Worm (Caenorhabditis elegans) whole organism, mixed stage, embryonic: ENCODE measurements around the gene C33B4.2.

ENCODE experiments used
- M03D4.4 ChIP-seq: sonication (generic microtip); optimal IDR thresholded peaks from 2 replicates; lab custom pipeline; 2017; ENCODE audit warnings: mild to moderate bottlenecking, missing genetic modification characterization, missing compliant biosample characterization
- bed-3 ChIP-seq: fragments of 200-800 bp; sonication (Bioruptor generic); optimal IDR thresholded peaks from 3 replicates; lab custom pipeline; 2018; ENCODE audit warnings: mild to moderate bottlenecking, missing genetic modification characterization, moderate library complexity, missing compliant biosample characterization
- ceh-43 ChIP-seq: fragments of 200-800 bp; sonication (Bioruptor generic); optimal IDR thresholded peaks from 2 replicates; lab custom pipeline; 2018; ENCODE audit warnings: mild to moderate bottlenecking, missing genetic modification characterization, moderate library complexity, missing compliant biosample characterization
- ceh-83 ChIP-seq: fragments of 200-800 bp; sonication (Bioruptor generic); optimal IDR thresholded peaks from 2 replicates; lab custom pipeline; 2018; ENCODE audit warnings: mild to moderate bottlenecking, missing genetic modification characterization, missing compliant biosample characterization
- ces-1 ChIP-seq: fragments of 150-350 bp; optimal IDR thresholded peaks from 2 replicates; lab custom pipeline; 2014; ENCODE audit warnings: missing biosample characterization, missing genetic modification reagents, missing genetic modification characterization
- cnd-1 ChIP-seq: fragments of 200-800 bp; sonication (Bioruptor generic); optimal IDR thresholded peaks from 2 replicates; lab custom pipeline; 2018; ENCODE audit warnings: mild to moderate bottlenecking, missing genetic modification characterization, missing compliant biosample characterization
- elt-1 ChIP-seq: sonication (generic microtip); optimal IDR thresholded peaks from 2 replicates; lab custom pipeline; 2017; ENCODE audit warnings: missing genetic modification characterization, mild to moderate bottlenecking, missing compliant biosample characterization, antibody characterized with exemption, moderate library complexity, borderline replicate concordance; ENCODE audit not compliant: insufficient read depth
- elt-3 ChIP-seq: fragments of 150-350 bp; optimal IDR thresholded peaks from 2 replicates; lab custom pipeline; 2014; ENCODE audit warnings: missing biosample characterization, missing genetic modification characterization
- flh-1 ChIP-seq: fragments of 200-800 bp; sonication (Bioruptor generic); optimal IDR thresholded peaks from 2 replicates; lab custom pipeline; 2018; ENCODE audit warnings: mild to moderate bottlenecking, missing genetic modification characterization, moderate library complexity, missing compliant biosample characterization
- ham-2 ChIP-seq: fragments of 200-800 bp; sonication (Bioruptor generic); optimal IDR thresholded peaks from 2 replicates; lab custom pipeline; 2018; ENCODE audit warnings: mild to moderate bottlenecking, missing genetic modification characterization, missing compliant biosample characterization
- hlh-1 ChIP-seq: fragments of 150-350 bp; optimal IDR thresholded peaks from 2 replicates; lab custom pipeline; 2014; ENCODE audit warnings: missing biosample characterization, missing genetic modification reagents, missing genetic modification characterization
- lin-13 ChIP-seq: fragments of 150-350 bp; optimal IDR thresholded peaks from 2 replicates; lab custom pipeline; 2014; ENCODE audit warnings: missing biosample characterization, missing genetic modification characterization
- lin-32 ChIP-seq: fragments of 200-800 bp; sonication (Bioruptor generic); optimal IDR thresholded peaks from 2 replicates; lab custom pipeline; 2018; ENCODE audit warnings: mild to moderate bottlenecking, missing genetic modification characterization, missing compliant biosample characterization
- lsy-2 ChIP-seq: fragments of 150-350 bp; optimal IDR thresholded peaks from 2 replicates; lab custom pipeline; 2014; ENCODE audit warnings: missing biosample characterization, missing genetic modification characterization
- mab-5 ChIP-seq: fragments of 150-350 bp; optimal IDR thresholded peaks from 2 replicates; lab custom pipeline; 2014; ENCODE audit warnings: missing biosample characterization, missing genetic modification characterization
- mep-1 ChIP-seq: fragments of 150-350 bp; optimal IDR thresholded peaks from 2 replicates; lab custom pipeline; 2017; ENCODE audit warnings: missing biosample characterization, missing genetic modification reagents, missing genetic modification characterization, inconsistent platforms
- mls-2 ChIP-seq: sonication (generic microtip); optimal IDR thresholded peaks from 2 replicates; lab custom pipeline; 2016; ENCODE audit warnings: mild to moderate bottlenecking, missing genetic modification characterization, moderate library complexity, missing compliant biosample characterization
- nhr-12 ChIP-seq: fragments of 150-350 bp; optimal IDR thresholded peaks from 2 replicates; lab custom pipeline; 2014; ENCODE audit warnings: missing biosample characterization, missing genetic modification characterization
- nhr-2 ChIP-seq: fragments of 150-350 bp; optimal IDR thresholded peaks from 2 replicates; lab custom pipeline; 2014; ENCODE audit warnings: missing biosample characterization, missing genetic modification characterization
- nhr-237 ChIP-seq: fragments of 150-350 bp; optimal IDR thresholded peaks from 2 replicates; lab custom pipeline; 2014; ENCODE audit warnings: missing biosample characterization, missing genetic modification characterization
- nhr-28 ChIP-seq: fragments of 150-350 bp; optimal IDR thresholded peaks from 2 replicates; lab custom pipeline; 2014; ENCODE audit warnings: missing biosample characterization, missing genetic modification characterization
- nhr-76 ChIP-seq: sonication (generic microtip); optimal IDR thresholded peaks from 2 replicates; lab custom pipeline; 2017; ENCODE audit warnings: missing biosample characterization, missing genetic modification characterization
- pha-4 ChIP-seq: fragments of 150-350 bp; optimal IDR thresholded peaks from 2 replicates; lab custom pipeline; 2018; ENCODE audit warnings: missing biosample characterization, missing genetic modification reagents, missing genetic modification characterization
- sem-2 ChIP-seq: fragments of 200-800 bp; sonication (Bioruptor generic); optimal IDR thresholded peaks from 2 replicates; lab custom pipeline; 2018; ENCODE audit warnings: mild to moderate bottlenecking, missing genetic modification characterization, missing compliant biosample characterization
- sptf-1 ChIP-seq: sonication (generic microtip); optimal IDR thresholded peaks from 2 replicates; lab custom pipeline; 2017; ENCODE audit warnings: mild to moderate bottlenecking, missing genetic modification characterization, moderate library complexity, missing compliant biosample characterization
- tbx-8 ChIP-seq: fragments of 200-800 bp; sonication (Bioruptor generic); optimal IDR thresholded peaks from 2 replicates; lab custom pipeline; 2018; ENCODE audit warnings: mild to moderate bottlenecking, missing genetic modification characterization, moderate library complexity, missing compliant biosample characterization
- unc-120 ChIP-seq: sonication (generic microtip); optimal IDR thresholded peaks from 2 replicates; lab custom pipeline; 2017; ENCODE audit warnings: missing genetic modification characterization, missing compliant biosample characterization; ENCODE audit not compliant: poor library complexity, severe bottlenecking
- unc-39 ChIP-seq: fragments of 150-350 bp; optimal IDR thresholded peaks from 2 replicates; lab custom pipeline; 2014; ENCODE audit warnings: missing biosample characterization, missing genetic modification characterization
- ztf-11 ChIP-seq: fragments of 150-350 bp; optimal IDR thresholded peaks from 2 replicates; lab custom pipeline; 2014; ENCODE audit warnings: missing biosample characterization, missing genetic modification characterization

The C33B4.2 gene

DNA sequence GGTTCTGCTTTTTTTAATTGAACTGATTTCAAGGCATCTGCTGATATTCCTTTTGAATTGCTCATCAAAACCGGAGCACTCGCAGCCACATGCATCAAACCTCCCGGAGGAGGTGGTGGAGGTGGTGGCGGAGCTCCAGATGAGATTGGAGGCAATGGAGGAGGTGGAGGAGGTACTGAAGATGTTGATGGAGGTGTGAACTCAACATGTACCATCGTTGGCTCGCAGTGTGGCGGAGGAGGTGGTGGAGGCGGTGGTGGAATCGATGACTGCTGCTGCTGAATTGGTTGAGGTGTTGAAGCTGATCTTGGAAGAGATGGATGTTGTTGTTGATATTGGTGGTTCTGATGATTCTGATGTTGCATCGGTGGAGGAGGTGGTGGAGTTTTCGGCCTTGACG lies 15.0 kb upstream of the C33B4.2 start:
- TF ChIP-seq hlh-1 (tag; lab: Kevin White, UChicago) (no peak), ceh-43 (GFP tag; lab: Kevin White, UChicago) (no peak), ces-1 (GFP tag; lab: Kevin White, UChicago) (no peak), tbx-8 (GFP tag; lab: Kevin White, UChicago) (no peak), lin-13 (no peak), ztf-11 (no peak), ceh-83 (GFP tag; lab: Kevin White, UChicago) (no peak), nhr-237 (tag; lab: Kevin White, UChicago) (no peak), lin-32 (GFP tag; lab: Kevin White, UChicago) (no peak), sptf-1 (tag; lab: Kevin White, UChicago) (no peak), bed-3 (no peak)

DNA sequence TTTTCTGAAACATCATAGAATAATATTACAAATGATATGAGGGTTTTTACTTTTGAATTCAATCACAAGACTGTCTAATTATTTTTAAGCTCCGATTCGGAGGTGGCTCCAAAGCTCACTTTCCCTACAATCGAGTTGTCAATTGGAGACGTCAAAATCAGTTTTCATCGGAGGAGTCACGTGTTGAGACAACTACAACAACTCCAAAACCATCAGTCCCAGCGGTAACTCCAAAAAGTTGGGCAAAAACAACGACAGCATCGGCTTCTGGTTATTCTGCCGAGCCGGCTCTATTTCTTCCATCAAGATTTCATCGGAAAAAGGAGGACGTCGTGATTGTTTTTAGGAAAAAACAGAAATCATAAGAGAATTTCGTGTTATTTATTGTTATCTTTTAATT lies 12.2 kb upstream of the C33B4.2 start:
- TF ChIP-seq ham-2 (GFP tag; lab: Kevin White, UChicago) (no peak), nhr-2 (tag; lab: Kevin White, UChicago) (no peak), bed-3 (no peak)

DNA sequence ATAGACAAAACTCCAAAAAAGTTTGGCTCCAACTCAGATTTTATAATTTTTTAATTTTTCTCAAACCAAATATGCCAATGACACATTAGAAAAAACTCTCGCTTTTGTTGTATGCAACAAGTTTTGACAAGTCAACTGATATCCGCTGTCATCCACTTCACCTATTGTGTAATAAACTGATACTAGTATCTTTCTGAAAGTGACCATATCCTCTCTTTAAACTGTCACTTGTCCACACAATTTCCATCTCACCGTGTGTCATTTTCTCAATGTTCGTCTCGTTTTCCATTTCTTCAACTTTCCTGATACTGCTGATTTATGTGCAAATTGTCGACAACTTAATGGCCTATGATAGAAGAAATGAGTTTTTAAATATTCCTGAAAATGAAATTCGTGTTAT lies 11.1 kb upstream of the C33B4.2 start, which contains the start of the genes C33B4.5 and C33B4.4:
C33B4.5 (plus strand) TSS at position 270 of the 400 bp plus-strand sequence.
C33B4.4 (minus strand) TSS at position 385 of the 400 bp plus-strand sequence.
- TF ChIP-seq lin-13, result no peak
- no peak for TF ChIP-seq hlh-1 (tag; lab: Kevin White, UChicago)
- TF ChIP-seq flh-1, result no peak
- no peak for TF ChIP-seq bed-3
- TF ChIP-seq mab-5, result no peak

DNA sequence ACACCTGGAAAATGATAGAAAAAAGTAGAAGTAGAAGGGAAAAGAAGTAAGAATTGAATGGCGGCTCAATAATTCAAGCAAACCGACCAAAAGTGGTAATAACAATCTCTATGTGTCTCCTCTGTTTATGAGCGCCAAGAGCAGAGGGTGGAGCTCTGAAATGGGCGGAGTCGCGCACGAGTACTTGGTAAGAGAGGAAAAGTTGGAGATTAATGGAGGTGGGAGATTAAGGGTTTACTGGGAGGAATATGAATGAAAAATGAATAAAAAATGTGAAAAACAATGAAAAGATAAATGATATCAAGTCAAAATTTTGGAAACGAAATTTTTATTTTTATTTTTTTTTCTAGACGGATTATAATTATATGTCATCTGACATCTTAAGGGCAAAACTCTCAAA lies 5.8 kb upstream of the C33B4.2 start:
- TF ChIP-seq mab-5 (no peak), nhr-76 (tag; lab: Kevin White, UChicago) (no peak), nhr-12 (tag; lab: Kevin White, UChicago) (no peak), lsy-2 (tag; lab: Kevin White, UChicago) (no peak), pha-4 (tag; lab: Kevin White, UChicago) (no peak), tbx-8 (GFP tag; lab: Kevin White, UChicago) (no peak), mep-1 (tag; lab: Kevin White, UChicago) (no peak), lin-32 (GFP tag; lab: Kevin White, UChicago) (no peak), lin-13 (no peak), elt-1 (tag; lab: Kevin White, UChicago) (no peak), elt-3 (tag; lab: Kevin White, UChicago) (no peak), mls-2 (no peak), ham-2 (GFP tag; lab: Kevin White, UChicago) (no peak), cnd-1 (no peak), bed-3 (no peak), nhr-28 (no peak)

DNA sequence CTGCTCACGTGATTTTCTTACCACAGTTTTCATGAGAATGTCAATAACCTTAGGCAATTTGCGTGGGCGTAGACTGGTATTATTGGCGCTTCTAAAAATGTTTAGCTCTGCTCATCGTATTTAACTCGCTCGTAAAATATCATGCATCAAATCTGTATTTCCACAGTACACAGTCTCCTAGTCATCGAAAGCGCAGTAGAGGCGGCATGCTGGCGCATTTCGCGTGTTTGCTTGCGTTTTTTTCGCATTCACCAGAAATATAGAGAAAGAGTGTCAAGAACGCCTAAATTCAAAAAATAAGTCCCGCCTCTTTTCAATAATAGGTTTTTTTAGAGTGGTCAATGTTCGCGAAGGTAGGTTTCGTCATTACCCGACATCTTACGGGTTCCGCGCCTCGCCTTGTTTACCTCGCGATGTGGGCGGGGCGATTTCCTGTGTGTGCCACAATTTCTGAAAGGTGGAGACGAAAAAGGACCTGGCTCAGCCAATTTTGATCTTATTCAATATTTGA lies 4.7 kb upstream of the C33B4.2 start:
- TF ChIP-seq mab-5 (no peak), sem-2 (no peak), unc-39 (tag; lab: Kevin White, UChicago) (no peak), hlh-1 (tag; lab: Kevin White, UChicago) (no peak), ces-1 (GFP tag; lab: Kevin White, UChicago) (no peak), unc-120 (no peak), nhr-28 (no peak)

DNA sequence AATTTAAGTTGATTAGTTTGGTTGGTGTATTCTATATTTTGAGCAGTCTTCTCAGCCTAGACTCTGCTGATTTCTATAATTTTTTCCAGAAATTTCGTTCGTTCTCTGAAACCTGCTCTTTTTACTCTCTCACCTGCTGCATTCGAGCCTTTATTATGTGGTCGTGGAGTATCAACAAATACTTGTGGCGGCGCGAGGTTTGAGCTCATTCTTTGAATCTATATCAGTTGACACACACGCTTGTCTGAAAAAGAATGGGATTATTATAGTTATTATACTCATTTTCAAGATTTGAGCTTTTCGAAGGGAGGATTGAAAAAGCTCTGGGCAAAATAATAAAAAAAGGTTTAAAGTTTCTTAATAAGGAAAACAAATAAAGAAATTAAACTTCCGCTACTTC lies 4.1 kb upstream of the C33B4.2 start:
- TF ChIP-seq tbx-8 (GFP tag; lab: Kevin White, UChicago) (no peak), nhr-76 (tag; lab: Kevin White, UChicago) (no peak), ztf-11 (no peak), M03D4.4 (tag; lab: Kevin White, UChicago) (no peak), flh-1 (no peak), mls-2 (no peak), hlh-1 (tag; lab: Kevin White, UChicago) (no peak), nhr-237 (tag; lab: Kevin White, UChicago) (no peak), cnd-1 (no peak), mep-1 (tag; lab: Kevin White, UChicago) (no peak), lin-32 (GFP tag; lab: Kevin White, UChicago) (no peak), unc-39 (tag; lab: Kevin White, UChicago) (no peak), pha-4 (tag; lab: Kevin White, UChicago) (no peak)
